Worm (Caenorhabditis elegans) whole organism, L4 larva: ENCODE results near the gene wrt-6.

ENCODE experiments used
- D1046.2 ChIP-seq: fragments of 200-800 bp; sonication (Bioruptor generic); IDR thresholded peaks from 2 replicates; pipeline ENCODE4 v1.3.6; 2022; ENCODE audit warnings: missing genetic modification characterization, missing compliant biosample characterization
- F10B5.3 ChIP-seq: sonication (generic microtip); optimal IDR thresholded peaks from 2 replicates; lab custom pipeline; 2016; ENCODE audit warnings: mild to moderate bottlenecking, missing genetic modification characterization, missing compliant biosample characterization
- F26F4.8 ChIP-seq: fragments of 200-800 bp; sonication (Bioruptor generic); conservative IDR thresholded peaks from 2 replicates; pipeline ENCODE4 v1.3.6; 2022; ENCODE audit warnings: missing genetic modification characterization, missing compliant biosample characterization
- F44E2.7 ChIP-seq: fragments of 200-800 bp; sonication (Bioruptor generic); IDR thresholded peaks from 2 replicates; pipeline ENCODE4 v2.1.2; 2022; ENCODE audit warnings: missing genetic modification characterization, missing compliant biosample characterization
- T20F7.1 ChIP-seq: fragments of 200-800 bp; sonication (Bioruptor generic); optimal IDR thresholded peaks from 2 replicates; lab custom pipeline; 2018; ENCODE audit warnings: mild to moderate bottlenecking, missing genetic modification characterization, missing compliant biosample characterization
- ZK546.5 ChIP-seq, 2 experiments: sonication (generic microtip); optimal IDR thresholded peaks; 2 replicates each; lab custom pipeline; 2017; ENCODE audit warnings: missing biosample characterization in 2 of 2, missing genetic modification characterization in 2 of 2
- aha-1 ChIP-seq: fragments of 150-350 bp; peaks from one replicate; lab custom pipeline; 2014; ENCODE audit warnings: missing biosample characterization, missing genetic modification characterization
- ceh-20 ChIP-seq: fragments of 200-800 bp; sonication (Bioruptor generic); IDR thresholded peaks from 2 replicates; pipeline ENCODE4 v1.3.6; 2022; ENCODE audit warnings: missing genetic modification reagents, missing genetic modification characterization, missing compliant biosample characterization
- ceh-28 ChIP-seq: fragments of 150-350 bp; optimal IDR thresholded peaks from 2 replicates; lab custom pipeline; 2014; ENCODE audit warnings: missing biosample characterization, missing genetic modification reagents, missing genetic modification characterization
- ces-1 ChIP-seq: fragments of 150-350 bp; sonication (generic microtip); optimal IDR thresholded peaks from 4 replicates; lab custom pipeline; 2014; ENCODE audit warnings: missing biosample characterization, missing genetic modification reagents, missing genetic modification characterization
- ctbp-1 ChIP-seq: fragments of 200-800 bp; sonication (Bioruptor generic); IDR thresholded peaks from 2 replicates; pipeline ENCODE4 v1.3.6; 2022; ENCODE audit warnings: missing genetic modification reagents, missing genetic modification characterization, missing compliant biosample characterization
- daf-12 ChIP-seq: fragments of 150-350 bp; optimal IDR thresholded peaks from 2 replicates; lab custom pipeline; 2014; ENCODE audit warnings: missing biosample characterization, missing genetic modification reagents, missing genetic modification characterization
- daf-19 ChIP-seq: fragments of 200-800 bp; sonication (Bioruptor generic); conservative IDR thresholded peaks from 2 replicates; pipeline ENCODE4 v1.3.6; 2022; ENCODE audit warnings: missing genetic modification characterization, missing compliant biosample characterization
- dpl-1 ChIP-seq: fragments of 150-350 bp; optimal IDR thresholded peaks from 2 replicates; lab custom pipeline; 2014; ENCODE audit warnings: missing biosample characterization, missing genetic modification reagents, missing genetic modification characterization
- dve-1 ChIP-seq: sonication (generic microtip); optimal IDR thresholded peaks from 2 replicates; lab custom pipeline; 2017; ENCODE audit warnings: antibody characterized with exemption, mild to moderate bottlenecking, missing genetic modification characterization, missing compliant biosample characterization; ENCODE audit not compliant: insufficient read depth
- fkh-10 ChIP-seq: fragments of 150-350 bp; optimal IDR thresholded peaks from 2 replicates; lab custom pipeline; 2014; ENCODE audit warnings: missing biosample characterization, missing genetic modification reagents, missing genetic modification characterization
- gei-8 ChIP-seq: fragments of 200-800 bp; sonication (Bioruptor generic); optimal IDR thresholded peaks from 2 replicates; lab custom pipeline; 2018; ENCODE audit warnings: mild to moderate bottlenecking, missing genetic modification characterization, missing compliant biosample characterization
- hlh-11 ChIP-seq: fragments of 200-800 bp; sonication (Bioruptor generic); optimal IDR thresholded peaks from 2 replicates; lab custom pipeline; 2018; ENCODE audit warnings: mild to moderate bottlenecking, missing genetic modification characterization, missing compliant biosample characterization
- hlh-30 ChIP-seq: sonication (generic microtip); optimal IDR thresholded peaks from 2 replicates; lab custom pipeline; 2017; ENCODE audit warnings: antibody characterized with exemption, mild to moderate bottlenecking, missing genetic modification characterization, missing compliant biosample characterization; ENCODE audit not compliant: insufficient read depth
- lim-7 ChIP-seq: fragments of 200-800 bp; sonication (Bioruptor generic); IDR thresholded peaks from 2 replicates; pipeline ENCODE4 v1.3.6; 2022; ENCODE audit warnings: missing genetic modification characterization, missing compliant biosample characterization
- lin-15B ChIP-seq: fragments of 150-350 bp; sonication (generic microtip); optimal IDR thresholded peaks from 3 replicates; lab custom pipeline; 2014; ENCODE audit warnings: missing biosample characterization, missing genetic modification characterization
- lir-3 ChIP-seq: sonication (generic microtip); optimal IDR thresholded peaks from 2 replicates; lab custom pipeline; 2016; ENCODE audit warnings: mild to moderate bottlenecking, missing genetic modification characterization, missing compliant biosample characterization
- madf-9 ChIP-seq: fragments of 200-800 bp; sonication (Bioruptor generic); conservative IDR thresholded peaks from 2 replicates; pipeline ENCODE4 v1.3.6; 2022; ENCODE audit warnings: missing genetic modification reagents, missing genetic modification characterization, missing compliant biosample characterization
- mdl-1 ChIP-seq, 2 experiments: fragments of 150-350 bp in 1 of 2; sonication (generic microtip) in 1 of 2; optimal IDR thresholded peaks; 2 replicates each; lab custom pipeline; 2014 to 2017; ENCODE audit warnings: missing biosample characterization in 2 of 2, missing genetic modification characterization in 2 of 2
- mes-2 ChIP-seq: sonication (generic microtip); optimal IDR thresholded peaks from 2 replicates; lab custom pipeline; 2016; ENCODE audit warnings: missing genotype, mild to moderate bottlenecking, missing genetic modification characterization, missing compliant biosample characterization; ENCODE audit not compliant: poor library complexity, severe bottlenecking
- mxl-3 ChIP-seq: fragments of 200-800 bp; sonication (Bioruptor generic); optimal IDR thresholded peaks from 2 replicates; lab custom pipeline; 2018; ENCODE audit warnings: mild to moderate bottlenecking, missing genetic modification characterization, missing compliant biosample characterization
- nhr-111 ChIP-seq: fragments of 200-800 bp; sonication (Bioruptor generic); optimal IDR thresholded peaks from 2 replicates; lab custom pipeline; 2018; ENCODE audit warnings: mild to moderate bottlenecking, missing genetic modification characterization, missing compliant biosample characterization
- nhr-28 ChIP-seq: fragments of 150-350 bp; optimal IDR thresholded peaks from 2 replicates; lab custom pipeline; 2014; ENCODE audit warnings: missing biosample characterization, missing genetic modification characterization
- nhr-6 ChIP-seq: fragments of 150-350 bp; optimal IDR thresholded peaks from 2 replicates; lab custom pipeline; 2014; ENCODE audit warnings: missing biosample characterization, missing genetic modification characterization
- saeg-2 ChIP-seq: fragments of 200-800 bp; sonication (Bioruptor generic); IDR thresholded peaks from 2 replicates; pipeline ENCODE4 v1.3.6; 2022; ENCODE audit warnings: missing genetic modification reagents, missing genetic modification characterization, missing compliant biosample characterization
- set-16 ChIP-seq: fragments of 200-800 bp; sonication (Bioruptor generic); IDR thresholded peaks from 2 replicates; pipeline ENCODE4 v1.3.6; 2022; ENCODE audit warnings: missing genetic modification reagents, missing genetic modification characterization, missing compliant biosample characterization
- spr-1 ChIP-seq: sonication (generic microtip); optimal IDR thresholded peaks from 2 replicates; lab custom pipeline; 2016; ENCODE audit warnings: mild to moderate bottlenecking, missing genetic modification characterization, missing compliant biosample characterization
- spr-3 ChIP-seq: fragments of 200-800 bp; sonication (Bioruptor generic); optimal IDR thresholded peaks from 2 replicates; lab custom pipeline; 2018; ENCODE audit warnings: mild to moderate bottlenecking, missing genetic modification characterization, missing compliant biosample characterization
- tra-1 ChIP-seq: fragments of 200-800 bp; sonication (Bioruptor generic); IDR thresholded peaks from 2 replicates; pipeline ENCODE4 v1.3.6; 2022; ENCODE audit warnings: missing genetic modification reagents, missing genetic modification characterization, missing compliant biosample characterization
- unc-130 ChIP-seq: sonication (generic microtip); optimal IDR thresholded peaks from 2 replicates; lab custom pipeline; 2016; ENCODE audit warnings: missing genetic modification reagents, missing genetic modification characterization, missing compliant biosample characterization
- unc-39 ChIP-seq: sonication (generic microtip); optimal IDR thresholded peaks from 2 replicates; lab custom pipeline; 2017; ENCODE audit warnings: missing biosample characterization, missing genetic modification characterization
- vab-7 ChIP-seq: fragments of 200-800 bp; sonication (Bioruptor generic); IDR thresholded peaks from 2 replicates; pipeline ENCODE4 v1.3.6; 2022; ENCODE audit warnings: missing genetic modification reagents, missing genetic modification characterization, missing compliant biosample characterization
- zfp-3 ChIP-seq: fragments of 200-800 bp; sonication (Bioruptor generic); conservative IDR thresholded peaks from 2 replicates; pipeline ENCODE4 v1.3.6; 2022; ENCODE audit warnings: missing genetic modification reagents, missing genetic modification characterization, missing compliant biosample characterization
- ztf-11 ChIP-seq: fragments of 150-350 bp; optimal IDR thresholded peaks from 2 replicates; lab custom pipeline; 2014; ENCODE audit warnings: missing biosample characterization, missing genetic modification characterization

wrt-6 gene

ce11 chrX:3467004-3467761, 12.9 kb upstream of the wrt-6 start:
- TF ChIP-seq ZK546.5 (tag; optimal IDR thresholded peaks at IDR 0.05; lab: Kevin White, UChicago) = no peak
- TF ChIP-seq unc-130 = no peak
- no peak for TF ChIP-seq ces-1
- TF ChIP-seq tra-1 (GFP tag; lab: Robert Waterston, UW) = no peak
- TF ChIP-seq fkh-10 (GFP tag; lab: Kevin White, UChicago) = no peak
- no peak for TF ChIP-seq lin-15B
- TF ChIP-seq unc-39 (tag; lab: Kevin White, UChicago) = no peak
- no peak for TF ChIP-seq lim-7 (GFP tag; lab: Robert Waterston, UW)
- no peak for TF ChIP-seq ceh-20
- no peak for TF ChIP-seq ztf-11 (tag; lab: Kevin White, UChicago)
- TF ChIP-seq spr-1 = no peak
- no peak for TF ChIP-seq saeg-2 (GFP tag; lab: Robert Waterston, UW)
- TF ChIP-seq nhr-28 (tag; lab: Kevin White, UChicago) = no peak
- TF ChIP-seq daf-12 (tag; lab: Kevin White, UChicago) = no peak

ce11 chrX:3467958-3468357, 12.1 kb upstream of the wrt-6 start:
- TF ChIP-seq aha-1 (tag; lab: Kevin White, UChicago) (peak; percentile 79), ZK546.5 (tag; optimal IDR thresholded peaks at IDR 0.05; lab: Kevin White, UChicago) (no peak), ctbp-1 (no peak), zfp-3 (GFP tag; lab: Robert Waterston, UW) (no peak), nhr-28 (tag; lab: Kevin White, UChicago) (no peak), madf-9 (no peak), dpl-1 (GFP tag; lab: Kevin White, UChicago) (no peak), mes-2 (tag; lab: Kevin White, UChicago) (peak; percentile 26), F44E2.7 (no peak), spr-3 (GFP tag; lab: Kevin White, UChicago) (no peak), mdl-1 (tag; optimal IDR thresholded peaks at IDR 0.05; lab: Kevin White, UChicago) (no peak), lim-7 (GFP tag; lab: Robert Waterston, UW) (no peak), gei-8 (GFP tag; lab: Kevin White, UChicago) (no peak), vab-7 (GFP tag; lab: Robert Waterston, UW) (no peak), fkh-10 (GFP tag; lab: Kevin White, UChicago) (no peak), mxl-3 (no peak), ceh-28 (tag; lab: Kevin White, UChicago) (no peak), unc-130 (no peak), nhr-6 (no peak), dve-1 (no peak), set-16 (GFP tag; lab: Robert Waterston, UW) (peak; percentile 66), lir-3 (tag; lab: Kevin White, UChicago) (no peak), ceh-20 (no peak), F26F4.8 (GFP tag; lab: Robert Waterston, UW) (no peak), T20F7.1 (GFP tag; lab: Kevin White, UChicago) (no peak), F10B5.3 (tag; lab: Kevin White, UChicago) (no peak), lin-15B (no peak), daf-19 (GFP tag; lab: Robert Waterston, UW) (no peak), nhr-111 (no peak), D1046.2 (GFP tag; lab: Robert Waterston, UW) (no peak), hlh-11 (tag; lab: Kevin White, UChicago) (peak; percentile 10), hlh-30 (tag; lab: Kevin White, UChicago) (peak; percentile 15)
